Worm (Caenorhabditis elegans) whole organism, late embryonic: ENCODE data around the gene str-177.

Source experiments
- ceh-30 ChIP-seq: fragments of 150-350 bp; optimal IDR thresholded peaks from 2 replicates; lab custom pipeline; 2014; ENCODE audit warnings: missing biosample characterization, missing genetic modification characterization
- ets-4 ChIP-seq: sonication (generic microtip); optimal IDR thresholded peaks from 2 replicates; lab custom pipeline; 2016; ENCODE audit warnings: missing genetic modification characterization, missing compliant biosample characterization
- nhr-11 ChIP-seq: fragments of 150-350 bp; optimal IDR thresholded peaks from 2 replicates; lab custom pipeline; 2014; ENCODE audit warnings: missing biosample characterization, missing genetic modification characterization

- TF ChIP-seq nhr-11 (tag; lab: Kevin White, UChicago) (no peak), ets-4 (tag; lab: Kevin White, UChicago) (no peak), ceh-30 (tag; lab: Kevin White, UChicago) (no peak)
Measured at ce11 chrV:9165073-9165699, 33.6 kb downstream of the str-177 start, which contains the start of gene col-10.
